Fruit fly (Drosophila melanogaster): ENCODE data around the gene CG17328.

The CG17328 gene

DNA sequence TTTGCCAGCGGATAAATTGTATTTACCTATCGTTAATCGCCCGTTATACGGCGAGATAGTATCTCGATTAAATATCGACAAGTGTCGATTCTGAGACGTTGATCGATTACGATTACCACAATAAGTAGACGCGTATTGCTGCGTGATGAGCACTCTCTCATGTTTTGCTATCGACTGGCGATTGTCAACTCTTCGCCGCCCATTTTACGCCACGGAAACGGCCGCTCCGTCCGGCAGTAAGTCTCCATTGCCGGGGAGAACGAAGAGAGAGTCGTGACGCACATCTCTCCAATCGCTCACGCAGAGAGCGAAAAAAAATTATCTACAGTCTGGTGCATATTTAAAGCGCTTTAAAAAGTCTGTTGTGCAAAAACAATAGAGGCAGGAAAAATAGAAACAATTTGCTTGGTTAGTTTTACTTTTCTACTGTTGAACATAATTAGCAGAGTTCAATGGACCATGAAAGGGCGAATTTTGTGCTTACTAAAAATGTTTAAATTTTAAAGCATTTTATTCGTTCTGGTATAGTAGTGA lies 48.1 kb upstream of the CG17328 start, which contains the start of gene CG46309 (continued):
- TF ChIP-seq zfh2 (GFP tag; optimal IDR thresholded peaks at IDR 0.05) (peak; percentile 49), lov (optimal IDR thresholded peaks at IDR 0.05) (no peak), lov (GFP tag; IDR thresholded peaks at IDR 0.05) (no peak), trem (tag; optimal IDR thresholded peaks at IDR 0.05) (no peak), phol (tag; optimal IDR thresholded peaks at IDR 0.05) (no peak), amos (GFP tag; IDR thresholded peaks at IDR 0.05; ENCODE audit: partially characterized antibody) (peak; percentile 84; the same call in 1 of the 2 replicates), caup (GFP tag; optimal IDR thresholded peaks at IDR 0.05; ENCODE audit: severe bottlenecking) (peak; percentile 46), tio (GFP tag; optimal IDR thresholded peaks at IDR 0.05) (peak; percentile 21), CoRest (tag; optimal IDR thresholded peaks at IDR 0.05) (peak; percentile 19), dmrt99B (tag; optimal IDR thresholded peaks at IDR 0.05) (no peak), tll (GFP tag; optimal IDR thresholded peaks at IDR 0.05) (no peak), BEAF-32 (GFP tag; optimal IDR thresholded peaks at IDR 0.05) (peak; percentile 41), jigr1 (GFP tag; IDR thresholded peaks at IDR 0.05) (no peak), CG42726 (GFP tag; IDR thresholded peaks at IDR 0.05; ENCODE audit: partially characterized antibody) (no peak; the same call in 1 of the 2 replicates), CG31441 (GFP tag; IDR thresholded peaks at IDR 0.05) (no peak), p53 (GFP tag; optimal IDR thresholded peaks at IDR 0.05) (peak; percentile 25), Sry-δ (GFP tag; optimal IDR thresholded peaks at IDR 0.05) (peak; percentile 39), gce (GFP tag; IDR thresholded peaks at IDR 0.05) (no peak), cas (GFP tag; IDR thresholded peaks at IDR 0.05) (peak; percentile 36; the same call in 1 of the 2 replicates), klu (GFP tag; IDR thresholded peaks at IDR 0.05) (no peak), shn (GFP tag; optimal IDR thresholded peaks at IDR 0.05) (no peak), grau (tag; optimal IDR thresholded peaks at IDR 0.05) (peak; percentile 60), her (GFP tag; optimal IDR thresholded peaks at IDR 0.05) (peak; percentile 7)

DNA sequence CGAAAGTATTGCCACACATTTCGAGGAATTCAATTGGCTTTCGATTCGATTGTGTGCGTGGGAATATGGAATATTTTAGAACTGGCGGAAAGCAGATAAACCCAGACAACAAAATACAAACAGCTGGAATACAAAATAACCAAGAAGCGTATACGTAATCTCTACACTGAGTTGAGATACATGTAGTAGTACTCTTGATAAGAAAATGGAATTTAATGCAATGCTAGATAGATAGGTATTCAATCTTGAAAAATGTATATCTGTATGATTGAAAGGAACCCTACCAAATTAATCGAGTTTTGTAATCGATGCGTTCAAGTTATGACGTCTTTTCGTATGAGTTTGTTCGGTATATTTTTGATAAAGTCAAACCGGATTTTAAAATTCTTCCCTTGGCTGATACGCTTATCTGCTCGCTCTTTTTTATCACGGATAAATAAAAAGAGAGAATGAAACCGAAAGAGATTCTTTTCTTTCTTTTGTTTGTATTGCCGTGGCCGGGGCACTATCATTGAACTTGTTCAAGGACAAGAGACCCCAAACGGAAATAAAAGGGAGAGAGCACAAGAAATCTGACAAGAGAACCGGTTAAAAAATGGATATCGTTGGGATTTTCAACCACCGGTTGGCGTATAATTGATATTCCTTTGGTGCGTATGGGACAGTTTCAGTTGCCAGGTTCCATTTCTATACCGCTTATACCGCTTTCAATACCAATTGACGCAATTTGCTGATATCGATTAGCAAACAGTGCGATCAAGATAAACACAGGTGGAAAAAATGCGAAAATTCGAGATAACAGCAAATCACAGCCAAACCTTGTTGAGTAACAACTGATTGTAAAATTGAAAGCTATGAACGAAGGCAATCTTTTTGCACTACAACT lies 44.3 kb upstream of the CG17328 start:
- TF ChIP-seq H15 (GFP tag; IDR thresholded peaks at IDR 0.05) (no peak), exex (tag; optimal IDR thresholded peaks at IDR 0.05) (peak; percentile 66), nom (GFP tag; optimal IDR thresholded peaks at IDR 0.05) (peak; percentile 78), CG6175 (GFP tag; IDR thresholded peaks at IDR 0.05) (no peak), CG4820 (GFP tag; optimal IDR thresholded peaks at IDR 0.05) (no peak), CG2712 (tag; optimal IDR thresholded peaks at IDR 0.05) (no peak), h (optimal IDR thresholded peaks at IDR 0.05) (no peak), sd (tag; optimal IDR thresholded peaks at IDR 0.05) (peak; percentile 88), CG15601 (tag; optimal IDR thresholded peaks at IDR 0.05) (peak; percentile 39), Blimp-1 (GFP tag; optimal IDR thresholded peaks at IDR 0.05) (peak; percentile 16), Dfd (GFP tag; optimal IDR thresholded peaks at IDR 0.05) (no peak), CG9727 (GFP tag; optimal IDR thresholded peaks at IDR 0.05) (no peak), jumu (GFP tag; optimal IDR thresholded peaks at IDR 0.05) (no peak), kni (GFP tag; optimal IDR thresholded peaks at IDR 0.05) (peak; percentile 48), Hr3 (GFP tag; optimal IDR thresholded peaks at IDR 0.05) (no peak), oc (tag; optimal IDR thresholded peaks at IDR 0.05) (no peak), CG11398 (GFP tag; optimal IDR thresholded peaks at IDR 0.05) (no peak), hb (GFP tag; IDR thresholded peaks at IDR 0.05; ENCODE audit: partially characterized antibody) (no peak), lab (GFP tag; optimal IDR thresholded peaks at IDR 0.05) (peak; percentile 11), ara (GFP tag; IDR thresholded peaks at IDR 0.05) (no peak), sc (optimal IDR thresholded peaks at IDR 0.05) (no peak), sc (GFP tag; optimal IDR thresholded peaks at IDR 0.05) (no peak), so (GFP tag; IDR thresholded peaks at IDR 0.05) (no peak), usp (GFP tag; optimal IDR thresholded peaks at IDR 0.05) (no peak), CG43689 (GFP tag; IDR thresholded peaks at IDR 0.05) (no peak), lbe (GFP tag; optimal IDR thresholded peaks at IDR 0.05) (peak; percentile 13)

Measured in whole organism, embryonic.